Worm (Caenorhabditis elegans) whole organism, L3 larva: Measurements from ENCODE around the gene F56D6.12.

Source experiments
- elt-3 ChIP-seq, 3 experiments: fragments of 150-350 bp in 1 of 3; sonication (generic microtip) in 2 of 3; optimal IDR thresholded peaks; 2 replicates in 2 of 3; 4 replicates in 1 of 3; lab custom pipeline; 2014 to 2017; ENCODE audit warnings: missing biosample characterization in 3 of 3, missing genetic modification characterization in 3 of 3
- lsy-12 ChIP-seq: sonication (generic microtip); optimal IDR thresholded peaks from 2 replicates; lab custom pipeline; 2016; ENCODE audit warnings: mild to moderate bottlenecking, missing genetic modification characterization, missing compliant biosample characterization
- mdl-1 ChIP-seq: fragments of 150-350 bp; optimal IDR thresholded peaks from 2 replicates; lab custom pipeline; 2014; ENCODE audit warnings: missing biosample characterization, missing genetic modification characterization
- nhr-12 ChIP-seq: fragments of 150-350 bp; optimal IDR thresholded peaks from 2 replicates; lab custom pipeline; 2014; ENCODE audit warnings: missing biosample characterization, missing genetic modification characterization
- nhr-28 ChIP-seq: fragments of 150-350 bp; optimal IDR thresholded peaks from 2 replicates; lab custom pipeline; 2014; ENCODE audit warnings: missing biosample characterization, missing genetic modification characterization
- unc-39 ChIP-seq: sonication (generic microtip); optimal IDR thresholded peaks from 4 replicates; lab custom pipeline; 2017; ENCODE audit warnings: missing biosample characterization, missing genetic modification characterization

DNA sequence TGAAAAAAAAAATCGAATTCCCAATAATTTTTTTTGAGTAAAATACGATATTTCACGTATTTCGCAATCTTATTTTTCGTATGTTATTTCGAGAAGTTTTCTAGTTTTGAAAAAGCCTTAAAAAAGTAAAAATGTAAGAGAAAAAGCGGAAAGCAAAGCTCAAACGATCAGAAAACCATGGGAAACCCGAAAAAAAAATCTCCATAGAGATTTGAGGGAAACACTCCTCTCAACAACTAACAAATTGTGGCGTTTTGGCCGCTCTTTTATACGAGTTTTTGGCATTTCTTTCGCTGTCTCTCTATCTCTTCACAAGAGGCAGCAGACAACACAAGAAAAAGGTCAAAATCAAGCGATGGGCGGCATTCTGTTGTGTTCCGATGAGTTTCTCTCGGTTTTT, 33.5 kb upstream of the F56D6.12 start:
- TF ChIP-seq unc-39 (tag; lab: Kevin White, UChicago) (no peak), elt-3 (tag; optimal IDR thresholded peaks at IDR 0.05; lab: Kevin White, UChicago) (no peak), lsy-12 (tag; lab: Kevin White, UChicago) (no peak), mdl-1 (tag; lab: Kevin White, UChicago) (no peak), nhr-12 (tag; lab: Kevin White, UChicago) (no peak), nhr-28 (tag; lab: Kevin White, UChicago) (no peak)
